Worm (Caenorhabditis elegans) whole organism, young adult: ENCODE measurements around the gene folr-1.

ENCODE experiments used
- B0019.2 ChIP-seq: fragments of 200-800 bp; sonication (Bioruptor generic); conservative IDR thresholded peaks from 2 replicates; pipeline ENCODE4 v1.3.6; 2022; ENCODE audit warnings: missing genetic modification reagents, missing genetic modification characterization, missing compliant biosample characterization
- B0035.1 ChIP-seq: sonication (generic microtip); optimal IDR thresholded peaks from 2 replicates; lab custom pipeline; 2016; ENCODE audit warnings: missing genetic modification characterization, mild to moderate bottlenecking, missing compliant biosample characterization, missing genotype, missing genetic modification reagents
- D2030.7 ChIP-seq: fragments of 200-800 bp; sonication (Bioruptor generic); IDR thresholded peaks from 2 replicates; pipeline ENCODE4 v1.3.6; 2022; ENCODE audit warnings: missing genetic modification reagents, missing genetic modification characterization, missing compliant biosample characterization
- F10E7.11 ChIP-seq: sonication (generic microtip); optimal IDR thresholded peaks from 2 replicates; lab custom pipeline; 2017; ENCODE audit warnings: mild to moderate bottlenecking, missing genetic modification characterization, moderate library complexity, missing compliant biosample characterization
- F49E8.2 ChIP-seq: sonication (generic microtip); optimal IDR thresholded peaks from 3 replicates; lab custom pipeline; 2017; ENCODE audit warnings: missing genetic modification characterization, mild to moderate bottlenecking, missing compliant biosample characterization, antibody characterized with exemption, moderate library complexity; ENCODE audit not compliant: insufficient read depth
- K12H6.12 ChIP-seq: fragments of 200-800 bp; sonication (Bioruptor generic); optimal IDR thresholded peaks from 2 replicates; lab custom pipeline; 2018; ENCODE audit warnings: mild to moderate bottlenecking, missing genetic modification characterization, missing compliant biosample characterization
- Y53G8AR.9 ChIP-seq: fragments of 200-800 bp; sonication (Bioruptor generic); conservative IDR thresholded peaks from 2 replicates; pipeline ENCODE4 v1.3.6; 2022; ENCODE audit warnings: missing genetic modification reagents, missing genetic modification characterization, missing compliant biosample characterization
- Y56A3A.18 ChIP-seq: fragments of 200-800 bp; sonication (Bioruptor generic); IDR thresholded peaks from 2 replicates; pipeline ENCODE4 v1.3.6; 2022; ENCODE audit warnings: missing genetic modification reagents, missing genetic modification characterization, missing compliant biosample characterization
- ZK185.1 ChIP-seq: sonication (generic microtip); optimal IDR thresholded peaks from 2 replicates; lab custom pipeline; 2016; ENCODE audit warnings: mild to moderate bottlenecking, missing genetic modification characterization, missing compliant biosample characterization; ENCODE audit not compliant: poor library complexity, severe bottlenecking
- akir-1 ChIP-seq: fragments of 200-800 bp; sonication (Bioruptor generic); optimal IDR thresholded peaks from 2 replicates; lab custom pipeline; 2018; ENCODE audit warnings: mild to moderate bottlenecking, missing genetic modification characterization, moderate library complexity, missing compliant biosample characterization
- aptf-2 ChIP-seq: fragments of 200-800 bp; sonication (Bioruptor generic); conservative IDR thresholded peaks from 2 replicates; pipeline ENCODE4 v1.3.6; 2022; ENCODE audit warnings: missing genetic modification reagents, missing genetic modification characterization, missing compliant biosample characterization
- aptf-3 ChIP-seq: fragments of 200-800 bp; sonication (Bioruptor generic); IDR thresholded peaks from 2 replicates; pipeline ENCODE4 v1.3.6; 2022; ENCODE audit warnings: missing genetic modification characterization, missing compliant biosample characterization
- bed-2 ChIP-seq: fragments of 200-800 bp; sonication (Bioruptor generic); IDR thresholded peaks from 2 replicates; pipeline ENCODE4 v1.3.6; 2022; ENCODE audit warnings: missing genetic modification reagents, missing genetic modification characterization, missing compliant biosample characterization
- ccch-3 ChIP-seq: fragments of 200-800 bp; sonication (Bioruptor generic); optimal IDR thresholded peaks from 2 replicates; lab custom pipeline; 2018; ENCODE audit warnings: mild to moderate bottlenecking, missing genetic modification characterization, missing compliant biosample characterization
- ceh-40 ChIP-seq: fragments of 200-800 bp; sonication (Bioruptor generic); IDR thresholded peaks from 2 replicates; pipeline ENCODE4 v1.3.6; 2022; ENCODE audit warnings: missing genetic modification characterization, missing compliant biosample characterization
- dox-1 ChIP-seq: fragments of 200-800 bp; sonication (Bioruptor generic); IDR thresholded peaks from 2 replicates; pipeline ENCODE4 v1.3.6; 2022; ENCODE audit warnings: missing genetic modification reagents, missing genetic modification characterization, missing compliant biosample characterization
- egl-44 ChIP-seq: fragments of 200-800 bp; sonication (Bioruptor generic); IDR thresholded peaks from 2 replicates; pipeline ENCODE4 v1.3.6; 2022; ENCODE audit warnings: missing genetic modification reagents, missing genetic modification characterization, missing compliant biosample characterization
- ekl-4 ChIP-seq: fragments of 200-800 bp; sonication (Bioruptor generic); IDR thresholded peaks from 2 replicates; pipeline ENCODE4 v1.3.6; 2022; ENCODE audit warnings: missing genetic modification reagents, missing genetic modification characterization, missing compliant biosample characterization
- ets-4 ChIP-seq: fragments of 200-800 bp; sonication (Bioruptor generic); optimal IDR thresholded peaks from 2 replicates; lab custom pipeline; 2018; ENCODE audit warnings: mild to moderate bottlenecking, missing genetic modification characterization, missing compliant biosample characterization
- gei-17 ChIP-seq: fragments of 200-800 bp; sonication (Bioruptor generic); optimal IDR thresholded peaks from 2 replicates; lab custom pipeline; 2018; ENCODE audit warnings: mild to moderate bottlenecking, missing genetic modification characterization, missing compliant biosample characterization
- hmg-1.2 ChIP-seq: fragments of 200-800 bp; sonication (Bioruptor generic); IDR thresholded peaks from 2 replicates; pipeline ENCODE4 v1.3.6; 2022; ENCODE audit warnings: missing genetic modification reagents, missing genetic modification characterization, missing compliant biosample characterization
- hsf-1 ChIP-seq: fragments of 200-800 bp; sonication (Bioruptor generic); IDR thresholded peaks from 2 replicates; pipeline ENCODE4 v1.3.6; 2022; ENCODE audit warnings: missing genetic modification reagents, missing genetic modification characterization, missing compliant biosample characterization
- lag-1 ChIP-seq: fragments of 200-800 bp; sonication (Bioruptor generic); IDR thresholded peaks from 2 replicates; pipeline ENCODE4 v1.3.6; 2022; ENCODE audit warnings: missing genetic modification reagents, missing genetic modification characterization, missing compliant biosample characterization
- lin-26 ChIP-seq: fragments of 200-800 bp; sonication (Bioruptor generic); IDR thresholded peaks from 2 replicates; pipeline ENCODE4 v1.3.6; 2022; ENCODE audit warnings: missing genetic modification reagents, missing genetic modification characterization, missing compliant biosample characterization
- lin-40 ChIP-seq: sonication (generic microtip); optimal IDR thresholded peaks from 2 replicates; lab custom pipeline; 2016; ENCODE audit warnings: missing genetic modification characterization, mild to moderate bottlenecking, missing compliant biosample characterization, missing genotype, missing genetic modification reagents
- lsl-1 ChIP-seq: fragments of 200-800 bp; sonication (Bioruptor generic); optimal IDR thresholded peaks from 2 replicates; lab custom pipeline; 2018; ENCODE audit warnings: mild to moderate bottlenecking, missing genetic modification characterization, moderate library complexity, missing compliant biosample characterization
- madf-3 ChIP-seq: fragments of 200-800 bp; sonication (Bioruptor generic); IDR thresholded peaks from 2 replicates; pipeline ENCODE4 v1.3.6; 2022; ENCODE audit warnings: missing genetic modification reagents, missing genetic modification characterization, missing compliant biosample characterization
- mcd-1 ChIP-seq: fragments of 200-800 bp; sonication (Bioruptor generic); IDR thresholded peaks from 2 replicates; pipeline ENCODE4 v1.3.6; 2022; ENCODE audit warnings: missing genetic modification reagents, missing genetic modification characterization, missing compliant biosample characterization
- mel-28 ChIP-seq: sonication (generic microtip); optimal IDR thresholded peaks from 2 replicates; lab custom pipeline; 2016; ENCODE audit warnings: borderline replicate concordance, mild to moderate bottlenecking, missing genetic modification characterization, missing compliant biosample characterization
- nfyb-1 ChIP-seq: fragments of 200-800 bp; sonication (Bioruptor generic); IDR thresholded peaks from 2 replicates; pipeline ENCODE4 v1.3.6; 2022; ENCODE audit warnings: missing genetic modification reagents, missing genetic modification characterization, missing compliant biosample characterization
- nhr-90 ChIP-seq: sonication (generic microtip); optimal IDR thresholded peaks from 2 replicates; lab custom pipeline; 2016; ENCODE audit warnings: missing genotype, mild to moderate bottlenecking, missing genetic modification characterization, missing compliant biosample characterization
- pbrm-1 ChIP-seq: fragments of 200-800 bp; sonication (Bioruptor generic); IDR thresholded peaks from 2 replicates; pipeline ENCODE4 v1.3.6; 2022; ENCODE audit warnings: missing genetic modification reagents, missing genetic modification characterization, missing compliant biosample characterization
- pha-4 ChIP-seq: fragments of 150-350 bp; sonication (generic microtip); optimal IDR thresholded peaks from 2 replicates; lab custom pipeline; 2014; ENCODE audit warnings: missing biosample characterization, missing genetic modification reagents, missing genetic modification characterization
- snpc-1.3 ChIP-seq: sonication (generic microtip); optimal IDR thresholded peaks from 2 replicates; lab custom pipeline; 2017; ENCODE audit warnings: missing genetic modification characterization, mild to moderate bottlenecking, missing compliant biosample characterization, antibody characterized with exemption, moderate library complexity, missing genotype, missing genetic modification reagents; ENCODE audit not compliant: insufficient read depth
- sptf-2 ChIP-seq: fragments of 200-800 bp; sonication (Bioruptor generic); optimal IDR thresholded peaks from 2 replicates; lab custom pipeline; 2018; ENCODE audit warnings: mild to moderate bottlenecking, missing genetic modification characterization, missing compliant biosample characterization
- unc-130 ChIP-seq: sonication (generic microtip); optimal IDR thresholded peaks from 2 replicates; lab custom pipeline; 2016; ENCODE audit warnings: missing genetic modification reagents, missing genetic modification characterization, missing compliant biosample characterization
- xnd-1 ChIP-seq: sonication (generic microtip); optimal IDR thresholded peaks from 2 replicates; lab custom pipeline; 2016; ENCODE audit warnings: missing genotype, missing genetic modification reagents, missing genetic modification characterization, missing compliant biosample characterization
- ztf-18 ChIP-seq: sonication (generic microtip); optimal IDR thresholded peaks from 2 replicates; lab custom pipeline; 2016; ENCODE audit warnings: missing genotype, mild to moderate bottlenecking, missing genetic modification characterization, missing compliant biosample characterization
- ztf-6 ChIP-seq: fragments of 200-800 bp; sonication (Bioruptor generic); IDR thresholded peaks from 2 replicates; pipeline ENCODE4 v1.3.6; 2022; ENCODE audit warnings: missing genetic modification reagents, missing genetic modification characterization, missing compliant biosample characterization

The folr-1 gene

ce11 chrX:9941379-9941778 is 22.3 kb downstream of the folr-1 start:
- no peak for TF ChIP-seq lin-40 (tag; lab: Kevin White, UChicago)
- no peak for TF ChIP-seq mcd-1 (GFP tag; lab: Robert Waterston, UW)
- no peak for TF ChIP-seq ccch-3
- no peak for TF ChIP-seq nfyb-1 (GFP tag; lab: Robert Waterston, UW)
- peak; percentile 16; the same call in 1 of the 2 replicates for TF ChIP-seq hmg-1.2 (GFP tag; lab: Robert Waterston, UW)
- no peak for TF ChIP-seq nhr-90 (tag; lab: Kevin White, UChicago)
- no peak for TF ChIP-seq ZK185.1
- TF ChIP-seq B0035.1 (tag; lab: Kevin White, UChicago), result no peak
- no peak for TF ChIP-seq lin-26 (GFP tag; lab: Robert Waterston, UW)
- no peak for TF ChIP-seq sptf-2 (GFP tag; lab: Kevin White, UChicago)
- TF ChIP-seq F49E8.2, result no peak
- no peak for TF ChIP-seq dox-1 (GFP tag; lab: Robert Waterston, UW)
- 0 out of 2 replicates have a peak, but pooled peaks have one; percentile 19 for TF ChIP-seq ekl-4 (GFP tag; lab: Robert Waterston, UW)
- no peak for TF ChIP-seq xnd-1 (tag; lab: Kevin White, UChicago)
- TF ChIP-seq lsl-1 (GFP tag; lab: Kevin White, UChicago), result no peak
- TF ChIP-seq hsf-1 (GFP tag; lab: Robert Waterston, UW), result no peak
- no peak for TF ChIP-seq gei-17

- TF ChIP-seq ceh-40 (GFP tag; lab: Robert Waterston, UW) (no peak), D2030.7 (GFP tag; lab: Robert Waterston, UW) (no peak), ztf-6 (GFP tag; lab: Robert Waterston, UW) (no peak), akir-1 (no peak), nhr-90 (tag; lab: Kevin White, UChicago) (no peak)
Observed at ce11 chrX:9948528-9948927, 29.4 kb downstream of the folr-1 start.

ce11 chrX:9948963-9949362 is 29.9 kb downstream of the folr-1 start, which contains the start of gene nas-37:
TSS of gene nas-37 (minus strand) at chrX:9949063.
- TF ChIP-seq ztf-18 (tag; lab: Kevin White, UChicago), result no peak
- TF ChIP-seq, all 124 proteins: peak for 0

- no peak for TF ChIP-seq pha-4 (tag; lab: Kevin White, UChicago)
- TF ChIP-seq egl-44 (GFP tag; lab: Robert Waterston, UW), result no peak
- no peak for TF ChIP-seq snpc-1.3 (tag; lab: Kevin White, UChicago)
- no peak for TF ChIP-seq madf-3
- TF ChIP-seq mel-28 (tag; lab: Kevin White, UChicago), result no peak
- no peak for TF ChIP-seq pbrm-1 (GFP tag; lab: Robert Waterston, UW)
- no peak for TF ChIP-seq aptf-2
- TF ChIP-seq unc-130, result no peak
- TF ChIP-seq lag-1 (GFP tag; lab: Robert Waterston, UW), result no peak
- TF ChIP-seq B0019.2 (GFP tag; lab: Robert Waterston, UW), result no peak
- TF ChIP-seq mcd-1 (GFP tag; lab: Robert Waterston, UW), result no peak
- no peak for TF ChIP-seq ets-4
- TF ChIP-seq Y53G8AR.9 (GFP tag; lab: Robert Waterston, UW), result no peak
- TF ChIP-seq bed-2, result no peak
- no peak for TF ChIP-seq F10E7.11 (tag; lab: Kevin White, UChicago)
- no peak for TF ChIP-seq aptf-3 (GFP tag; lab: Robert Waterston, UW)
- no peak for TF ChIP-seq sptf-2 (GFP tag; lab: Kevin White, UChicago)
- no peak for TF ChIP-seq K12H6.12 (tag; lab: Kevin White, UChicago)
- no peak for TF ChIP-seq Y56A3A.18 (GFP tag; lab: Robert Waterston, UW)
Observed at ce11 chrX:9954483-9955041, 35.5 kb downstream of the folr-1 start, which contains the start of gene cysl-1. TSS of gene cysl-1 (minus strand) at chrX:9954533.
